Worm (Caenorhabditis elegans): ENCODE measurements around the gene tmed-10.
A peak's percentile ranks its signal among the peaks of the same experiment; 100 is the strongest.

The tmed-10 gene

ce11 chrV:11314025-11314880 lies 12.5 kb downstream of the tmed-10 start (continued):
- TF ChIP-seq mep-1 (tag; optimal IDR thresholded peaks at IDR 0.05) = peak; percentile 94
- peak; percentile 100 for TF ChIP-seq mls-2 (tag; optimal IDR thresholded peaks at IDR 0.05)
- peak; percentile 96 for TF ChIP-seq hlh-1 (tag; optimal IDR thresholded peaks at IDR 0.05)

- no peak for TF ChIP-seq blmp-1 (tag; optimal IDR thresholded peaks at IDR 0.05)
Measured at ce11 chrV:11312904-11313303, 13.9 kb downstream of the tmed-10 start.

- TF ChIP-seq mep-1 (tag; optimal IDR thresholded peaks at IDR 0.05) = no peak
- no peak for TF ChIP-seq ztf-11 (tag; optimal IDR thresholded peaks at IDR 0.05)
- no peak for TF ChIP-seq bed-3 (GFP tag; optimal IDR thresholded peaks at IDR 0.05)
- TF ChIP-seq unc-120 (tag; optimal IDR thresholded peaks at IDR 0.05; ENCODE audit: poor library complexity, severe bottlenecking) = no peak
- TF ChIP-seq M03D4.4 (tag; optimal IDR thresholded peaks at IDR 0.05) = no peak
- no peak for TF ChIP-seq nhr-76 (tag; optimal IDR thresholded peaks at IDR 0.05)
- TF ChIP-seq sem-2 (GFP tag; optimal IDR thresholded peaks at IDR 0.05) = no peak
- TF ChIP-seq nhr-12 (tag; optimal IDR thresholded peaks at IDR 0.05) = no peak
- no peak for TF ChIP-seq unc-39 (tag; optimal IDR thresholded peaks at IDR 0.05)
- TF ChIP-seq cnd-1 (tag; optimal IDR thresholded peaks at IDR 0.05) = no peak
- TF ChIP-seq nhr-2 (tag; optimal IDR thresholded peaks at IDR 0.05) = no peak
- no peak for TF ChIP-seq lin-13 (tag; optimal IDR thresholded peaks at IDR 0.05)
- TF ChIP-seq lin-32 (GFP tag; optimal IDR thresholded peaks at IDR 0.05) = no peak
- no peak for TF ChIP-seq tbx-8 (GFP tag; optimal IDR thresholded peaks at IDR 0.05)
- no peak for TF ChIP-seq zip-8 (tag; optimal IDR thresholded peaks at IDR 0.05)
- no peak for TF ChIP-seq ceh-83 (GFP tag; optimal IDR thresholded peaks at IDR 0.05)
- TF ChIP-seq ces-1 (GFP tag; optimal IDR thresholded peaks at IDR 0.05) = no peak
Measured at ce11 chrV:11311013-11311472, 15.7 kb downstream of the tmed-10 start, which contains the start of gene T03F7.7. T03F7.7 (plus strand) TSS chrV:11311422.

ce11 chrV:11308915-11309314 lies 17.8 kb downstream of the tmed-10 start:
- no peak for TF ChIP-seq drap-1 (GFP tag; optimal IDR thresholded peaks at IDR 0.05)
- TF ChIP-seq nhr-12 (tag; optimal IDR thresholded peaks at IDR 0.05) = no peak
- peak; percentile 66 for TF ChIP-seq unc-120 (tag; optimal IDR thresholded peaks at IDR 0.05; ENCODE audit: poor library complexity, severe bottlenecking)
- peak; percentile 64 for TF ChIP-seq hlh-1 (tag; optimal IDR thresholded peaks at IDR 0.05)
- TF ChIP-seq unc-62 (GFP tag; optimal IDR thresholded peaks at IDR 0.05) = peak; percentile 79

- no peak for TF ChIP-seq blmp-1 (tag; optimal IDR thresholded peaks at IDR 0.05)
Measured at ce11 chrV:11308346-11308745, 18.4 kb downstream of the tmed-10 start, which contains the start of gene snf-11. snf-11 (minus strand) TSS chrV:11308446.

ce11 chrV:11307781-11308180 lies 19.0 kb downstream of the tmed-10 start:
- peak; percentile 98 for TF ChIP-seq unc-62 (GFP tag; optimal IDR thresholded peaks at IDR 0.05)
- TF ChIP-seq unc-120 (tag; optimal IDR thresholded peaks at IDR 0.05; ENCODE audit: poor library complexity, severe bottlenecking) = peak; percentile 87
- no peak for TF ChIP-seq M03D4.4 (tag; optimal IDR thresholded peaks at IDR 0.05)
- no peak for TF ChIP-seq pha-4 (tag; optimal IDR thresholded peaks at IDR 0.05)
- no peak for TF ChIP-seq lin-13 (tag; optimal IDR thresholded peaks at IDR 0.05)
- peak; percentile 72 for TF ChIP-seq mab-5 (tag; optimal IDR thresholded peaks at IDR 0.05)
- no peak for TF ChIP-seq ham-2 (GFP tag; optimal IDR thresholded peaks at IDR 0.05)
- TF ChIP-seq hlh-1 (tag; optimal IDR thresholded peaks at IDR 0.05) = peak; percentile 1
- TF ChIP-seq ceh-83 (GFP tag; optimal IDR thresholded peaks at IDR 0.05) = no peak

ce11 chrV:11304879-11305278 lies 21.9 kb downstream of the tmed-10 start, which contains the start of gene srh-45:
srh-45 (minus strand) TSS chrV:11304979.
- TF ChIP-seq nhr-237 (tag; optimal IDR thresholded peaks at IDR 0.05) (no peak), nhr-28 (tag; optimal IDR thresholded peaks at IDR 0.05) (no peak), ztf-11 (tag; optimal IDR thresholded peaks at IDR 0.05) (no peak)
